Worm (Caenorhabditis elegans) whole organism, late embryonic: ENCODE data around the gene F01F1.11.

ENCODE experiments used
- ceh-30 ChIP-seq: fragments of 150-350 bp; optimal IDR thresholded peaks from 2 replicates; lab custom pipeline; 2014; ENCODE audit warnings: missing biosample characterization, missing genetic modification characterization
- ceh-9 ChIP-seq: sonication (generic microtip); optimal IDR thresholded peaks from 2 replicates; lab custom pipeline; 2016; ENCODE audit warnings: mild to moderate bottlenecking, missing genetic modification characterization, inconsistent platforms, missing compliant biosample characterization
- dve-1 ChIP-seq: sonication (generic microtip); optimal IDR thresholded peaks from 2 replicates; lab custom pipeline; 2017; ENCODE audit warnings: antibody characterized with exemption, mild to moderate bottlenecking, missing genetic modification characterization, missing compliant biosample characterization
- fkh-6 ChIP-seq: sonication (generic microtip); optimal IDR thresholded peaks from 2 replicates; lab custom pipeline; 2016; ENCODE audit warnings: missing genetic modification characterization, missing compliant biosample characterization
- hlh-13 ChIP-seq: fragments of 200-800 bp; sonication (Bioruptor generic); optimal IDR thresholded peaks from 2 replicates; lab custom pipeline; 2018; ENCODE audit warnings: mild to moderate bottlenecking, missing genetic modification characterization, missing compliant biosample characterization
- hlh-8 ChIP-seq: sonication (generic microtip); optimal IDR thresholded peaks from 2 replicates; lab custom pipeline; 2016; ENCODE audit warnings: missing genotype, missing genetic modification characterization, missing compliant biosample characterization
- nfya-1 ChIP-seq: sonication (generic microtip); optimal IDR thresholded peaks from 2 replicates; lab custom pipeline; 2017; ENCODE audit warnings: missing genetic modification characterization, mild to moderate bottlenecking, missing compliant biosample characterization, antibody characterized with exemption, moderate library complexity
- pha-4 ChIP-seq: fragments of 150-350 bp; optimal IDR thresholded peaks from 2 replicates; lab custom pipeline; 2018; ENCODE audit warnings: missing biosample characterization, missing genetic modification reagents, missing genetic modification characterization
- tbx-2 ChIP-seq: sonication (generic microtip); optimal IDR thresholded peaks from 2 replicates; lab custom pipeline; 2016; ENCODE audit warnings: missing genetic modification characterization, missing compliant biosample characterization

- TF ChIP-seq tbx-2 (tag; lab: Kevin White, UChicago) (no peak), hlh-8 (tag; lab: Kevin White, UChicago) (no peak), ceh-30 (no peak), dve-1 (no peak), nfya-1 (tag; lab: Kevin White, UChicago) (no peak), pha-4 (tag; lab: Kevin White, UChicago) (no peak), fkh-6 (tag; lab: Kevin White, UChicago) (no peak), hlh-13 (GFP tag; lab: Kevin White, UChicago) (no peak), ceh-9 (tag; lab: Kevin White, UChicago) (no peak)
Observed at ce11 chrIII:5824450-5824972, 47.2 kb downstream of the F01F1.11 start.
